Worm (Caenorhabditis elegans) whole organism, early embryonic: ENCODE results near the gene nhr-214.

Experiments
- F13C5.2 ChIP-seq: sonication (generic microtip); optimal IDR thresholded peaks from 2 replicates; lab custom pipeline; 2017; ENCODE audit warnings: mild to moderate bottlenecking, missing genetic modification characterization, inconsistent platforms, missing compliant biosample characterization
- ama-1 ChIP-seq: fragments of 150-350 bp; optimal IDR thresholded peaks from 2 replicates; lab custom pipeline; 2014
- tbx-37 ChIP-seq: fragments of 200-800 bp; sonication (Bioruptor generic); conservative IDR thresholded peaks from 2 replicates; pipeline ENCODE4 v1.3.6; 2022; ENCODE audit warnings: missing genetic modification reagents, missing genetic modification characterization, missing compliant biosample characterization

DNA sequence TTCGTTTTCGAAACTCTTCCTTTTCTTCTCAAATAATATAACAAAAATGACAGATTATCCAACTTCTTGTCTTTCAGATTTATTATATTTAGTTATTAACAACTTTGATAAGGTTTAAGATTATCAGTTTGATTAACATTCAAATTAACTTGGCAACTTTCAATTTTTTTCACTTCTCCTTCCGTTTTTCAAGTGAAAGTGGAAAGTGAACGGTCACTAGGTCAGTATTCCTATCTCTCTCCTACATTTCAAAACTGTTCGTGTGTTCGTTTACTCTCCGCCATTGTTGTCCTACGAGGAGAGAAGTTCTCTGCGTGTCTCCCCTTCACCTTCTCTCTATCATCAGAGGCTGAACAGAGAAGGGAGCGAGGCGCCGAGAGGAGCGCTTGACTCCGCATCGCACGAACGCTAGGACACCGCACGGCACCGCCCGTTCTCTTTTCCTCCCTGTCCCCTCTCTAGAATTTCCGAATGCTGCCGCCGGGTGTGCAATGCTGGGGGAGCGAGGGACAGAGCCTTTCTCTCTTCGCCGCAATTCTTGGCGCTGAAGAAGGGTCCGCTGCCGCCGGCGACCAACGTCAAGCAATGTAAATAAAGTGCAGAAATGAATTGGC is 45.3 kb downstream of the nhr-214 start:
- TF ChIP-seq ama-1 (lab: Kevin White, UChicago) = no peak
- TF ChIP-seq F13C5.2 = no peak
- no peak for TF ChIP-seq tbx-37 (GFP tag; lab: Robert Waterston, UW)
